Worm (Caenorhabditis elegans): ENCODE results near the gene lgc-27.

Gene lgc-27

ce11 chrII:4672584-4673110, 23.8 kb downstream of the lgc-27 start, which contains the start of the genes clec-140 and hmg-11:
Gene clec-140, plus strand, starts transcription at chrII:4673060.
Gene hmg-11, plus strand, starts transcription at chrII:4673085.
- TF ChIP-seq him-1 (tag; optimal IDR thresholded peaks at IDR 0.05) (no peak), dao-5 (tag; optimal IDR thresholded peaks at IDR 0.05) (no peak), W03F9.2 (tag; optimal IDR thresholded peaks at IDR 0.05) (no peak)

- no peak for TF ChIP-seq dao-5 (tag; optimal IDR thresholded peaks at IDR 0.05)
- TF ChIP-seq W03F9.2 (tag; optimal IDR thresholded peaks at IDR 0.05), result no peak
- TF ChIP-seq him-1 (tag; optimal IDR thresholded peaks at IDR 0.05), result no peak
Measured at ce11 chrII:4673242-4673641, 24.4 kb downstream of the lgc-27 start.

ce11 chrII:4673670-4674069, 24.8 kb downstream of the lgc-27 start:
- TF ChIP-seq dao-5 (tag; optimal IDR thresholded peaks at IDR 0.05) (no peak), him-1 (tag; optimal IDR thresholded peaks at IDR 0.05) (no peak), W03F9.2 (tag; optimal IDR thresholded peaks at IDR 0.05) (no peak)

- no peak for TF ChIP-seq dao-5 (tag; optimal IDR thresholded peaks at IDR 0.05)
- no peak for TF ChIP-seq W03F9.2 (tag; optimal IDR thresholded peaks at IDR 0.05)
- no peak for TF ChIP-seq him-1 (tag; optimal IDR thresholded peaks at IDR 0.05)
Measured at ce11 chrII:4674188-4674587, 25.3 kb downstream of the lgc-27 start.

- TF ChIP-seq W03F9.2 (tag; optimal IDR thresholded peaks at IDR 0.05) (no peak), him-1 (tag; optimal IDR thresholded peaks at IDR 0.05) (no peak), dao-5 (tag; optimal IDR thresholded peaks at IDR 0.05) (no peak)
Measured at ce11 chrII:4675481-4675880, 26.6 kb downstream of the lgc-27 start, which contains the start of gene T05A7.3. Gene T05A7.3, plus strand, starts transcription at chrII:4675781.

ce11 chrII:4676241-4676640, 27.4 kb downstream of the lgc-27 start:
- no peak for TF ChIP-seq him-1 (tag; optimal IDR thresholded peaks at IDR 0.05)
- TF ChIP-seq dao-5 (tag; optimal IDR thresholded peaks at IDR 0.05), result no peak
- TF ChIP-seq W03F9.2 (tag; optimal IDR thresholded peaks at IDR 0.05), result no peak

- TF ChIP-seq him-1 (tag; optimal IDR thresholded peaks at IDR 0.05) (no peak), W03F9.2 (tag; optimal IDR thresholded peaks at IDR 0.05) (no peak), dao-5 (tag; optimal IDR thresholded peaks at IDR 0.05) (no peak)
Measured at ce11 chrII:4677916-4678315, 29.0 kb downstream of the lgc-27 start, which contains the start of gene T05A7.1. Gene T05A7.1, plus strand, starts transcription at chrII:4678216.

- TF ChIP-seq W03F9.2 (tag; optimal IDR thresholded peaks at IDR 0.05) (no peak), dao-5 (tag; optimal IDR thresholded peaks at IDR 0.05) (no peak), him-1 (tag; optimal IDR thresholded peaks at IDR 0.05) (no peak)
Measured at ce11 chrII:4681391-4681790, 32.5 kb downstream of the lgc-27 start, which contains the start of gene T05A7.7. Gene T05A7.7, minus strand, starts transcription at chrII:4681491.

ce11 chrII:4683693-4684092, 34.8 kb downstream of the lgc-27 start, which contains the start of gene sre-40:
Gene sre-40, minus strand, starts transcription at chrII:4683793.
- TF ChIP-seq dao-5 (tag; optimal IDR thresholded peaks at IDR 0.05) (no peak), W03F9.2 (tag; optimal IDR thresholded peaks at IDR 0.05) (no peak), him-1 (tag; optimal IDR thresholded peaks at IDR 0.05) (no peak)

- TF ChIP-seq W03F9.2 (tag; optimal IDR thresholded peaks at IDR 0.05) (no peak), him-1 (tag; optimal IDR thresholded peaks at IDR 0.05) (no peak), dao-5 (tag; optimal IDR thresholded peaks at IDR 0.05) (no peak)
Measured at ce11 chrII:4684852-4685251, 36.0 kb downstream of the lgc-27 start.

- TF ChIP-seq dao-5 (tag; optimal IDR thresholded peaks at IDR 0.05) (no peak), W03F9.2 (tag; optimal IDR thresholded peaks at IDR 0.05) (no peak), him-1 (tag; optimal IDR thresholded peaks at IDR 0.05) (no peak)
Measured at ce11 chrII:4686941-4687340, 38.1 kb downstream of the lgc-27 start, which contains the start of gene sre-39. Gene sre-39, plus strand, starts transcription at chrII:4687241.

- TF ChIP-seq dao-5 (tag; optimal IDR thresholded peaks at IDR 0.05) (no peak), W03F9.2 (tag; optimal IDR thresholded peaks at IDR 0.05) (no peak), him-1 (tag; optimal IDR thresholded peaks at IDR 0.05) (no peak)
Measured at ce11 chrII:4689477-4689876, 40.6 kb downstream of the lgc-27 start, which contains the start of gene F10G7.12. Gene F10G7.12, plus strand, starts transcription at chrII:4689777.

- TF ChIP-seq dao-5 (tag; optimal IDR thresholded peaks at IDR 0.05) (no peak), him-1 (tag; optimal IDR thresholded peaks at IDR 0.05) (no peak), W03F9.2 (tag; optimal IDR thresholded peaks at IDR 0.05) (no peak)
Measured at ce11 chrII:4693129-4693528, 44.2 kb downstream of the lgc-27 start, which contains the start of gene F10G7.5. Gene F10G7.5, plus strand, starts transcription at chrII:4693414.

ce11 chrII:4696055-4696454, 47.2 kb downstream of the lgc-27 start:
- TF ChIP-seq W03F9.2 (tag; optimal IDR thresholded peaks at IDR 0.05), result no peak
- no peak for TF ChIP-seq dao-5 (tag; optimal IDR thresholded peaks at IDR 0.05)
- TF ChIP-seq him-1 (tag; optimal IDR thresholded peaks at IDR 0.05), result no peak

Measured in whole organism, L4/young adult.